Fruit fly (Drosophila melanogaster) whole organism, embryonic: Measurements from ENCODE around the gene serp.

Source experiments
- Adf1 ChIP-seq: fragments of 200-800 bp; sonication (Bioruptor generic); IDR thresholded peaks from 2 replicates; pipeline ENCODE4 v1.3.6; 2022; ENCODE audit warnings: missing biosample characterization, missing genetic modification characterization
- B-H2 ChIP-seq: fragments of 200-800 bp; sonication (Bioruptor generic); optimal IDR thresholded peaks from 2 replicates; lab custom pipeline; 2018; ENCODE audit warnings: missing biosample characterization, mild to moderate bottlenecking, missing genetic modification characterization
- Blimp-1 ChIP-seq: fragments of 200-800 bp; sonication (Bioruptor generic); optimal IDR thresholded peaks from 3 replicates; lab custom pipeline; 2018; ENCODE audit warnings: missing biosample characterization, missing genetic modification characterization, mild to moderate bottlenecking, moderate library complexity, missing genetic modification reagents
- CG10321 ChIP-seq: fragments of 200-800 bp; sonication (Bioruptor generic); IDR thresholded peaks from 2 replicates; pipeline ENCODE4 v1.3.6; 2022; ENCODE audit warnings: missing biosample characterization, missing genetic modification characterization
- CG11093 ChIP-seq: fragments of 200-800 bp; sonication (Bioruptor generic); IDR thresholded peaks from 3 replicates; pipeline ENCODE4 v1.3.6; 2022; ENCODE audit warnings: missing biosample characterization, missing genetic modification characterization
- CG11398 ChIP-seq: fragments of 200-800 bp; sonication (Bioruptor generic); optimal IDR thresholded peaks from 2 replicates; lab custom pipeline; 2016; ENCODE audit warnings: missing biosample characterization, missing genetic modification characterization
- CG12744 ChIP-seq: fragments of 200-800 bp; sonication (Bioruptor generic); optimal IDR thresholded peaks from 2 replicates; lab custom pipeline; 2016; ENCODE audit warnings: missing biosample characterization, missing genetic modification characterization
- CG1529 ChIP-seq: fragments of 200-800 bp; sonication (Bioruptor generic); optimal IDR thresholded peaks from 3 replicates; lab custom pipeline; 2018; ENCODE audit warnings: missing biosample characterization, missing genetic modification characterization
- CG30020 ChIP-seq: fragments of 200-800 bp; optimal IDR thresholded peaks from 2 replicates; lab custom pipeline; 2019; ENCODE audit warnings: missing biosample characterization, mild to moderate bottlenecking, missing genetic modification characterization, moderate library complexity
- CG3065 ChIP-seq: fragments of 200-800 bp; sonication (Bioruptor generic); optimal IDR thresholded peaks from 2 replicates; lab custom pipeline; 2016; ENCODE audit warnings: missing biosample characterization, missing genetic modification characterization
- CG31388 ChIP-seq: fragments of 200-800 bp; sonication (Bioruptor generic); optimal IDR thresholded peaks from 2 replicates; lab custom pipeline; 2016; ENCODE audit warnings: missing biosample characterization, missing genetic modification characterization
- CG32767 ChIP-seq: fragments of 200-800 bp; sonication (Bioruptor generic); IDR thresholded peaks from 2 replicates; pipeline ENCODE4 v1.3.6; 2022; ENCODE audit warnings: missing biosample characterization, missing genetic modification characterization
- CG34422 ChIP-seq: fragments of 200-800 bp; sonication (Bioruptor generic); IDR thresholded peaks from 3 replicates; pipeline ENCODE4 v1.3.6; 2022; ENCODE audit warnings: missing biosample characterization, missing genetic modification characterization
- CG3726 ChIP-seq: fragments of 200-800 bp; sonication (Bioruptor generic); IDR thresholded peaks from 3 replicates; pipeline ENCODE4, ENCODE4 v1.3.6; 2022; ENCODE audit warnings: missing biosample characterization, missing genetic modification characterization
- CG4404 ChIP-seq: fragments of 200-800 bp; sonication (Bioruptor generic); IDR thresholded peaks from 2 replicates; pipeline ENCODE4 v1.3.6; 2022; ENCODE audit warnings: missing biosample characterization, missing genetic modification characterization
- CG8478 ChIP-seq: fragments of >200 bp; optimal IDR thresholded peaks from 2 replicates; lab custom pipeline; 2018
- CG8765 ChIP-seq: fragments of 200-800 bp; sonication (Bioruptor generic); IDR thresholded peaks from 2 replicates; pipeline ENCODE4 v1.3.6; 2022; ENCODE audit warnings: missing biosample characterization, missing genetic modification characterization
- CG9932 ChIP-seq: fragments of 200-800 bp; sonication (Bioruptor generic); IDR thresholded peaks from 2 replicates; pipeline ENCODE4 v1.3.6; 2022; ENCODE audit warnings: missing biosample characterization, missing genetic modification characterization
- E2f2 ChIP-seq: fragments of 200-800 bp; sonication (Bioruptor generic); IDR thresholded peaks from 2 replicates; pipeline ENCODE4 v1.3.6; 2022; ENCODE audit warnings: missing biosample characterization, missing genetic modification characterization
- Elba2 ChIP-seq: fragments of 200-800 bp; sonication (Bioruptor generic); optimal IDR thresholded peaks from 3 replicates; lab custom pipeline; 2016; ENCODE audit warnings: missing biosample characterization, missing genetic modification characterization
- Ets65A ChIP-seq: fragments of 200-800 bp; sonication (Bioruptor generic); peaks from one replicate; lab custom pipeline; 2016; ENCODE audit warnings: missing biosample characterization, missing genetic modification characterization
- Gug ChIP-seq: fragments of 200-800 bp; sonication (Bioruptor generic); IDR thresholded peaks from 4 replicates; pipeline ENCODE4 v1.3.6; 2022; ENCODE audit warnings: missing biosample characterization, missing genetic modification characterization
- HHEX ChIP-seq: fragments of 200-800 bp; sonication (Bioruptor generic); optimal IDR thresholded peaks from 3 replicates; lab custom pipeline; 2017; ENCODE audit warnings: missing biosample characterization, mild to moderate bottlenecking, missing genetic modification characterization, missing genetic modification reagents
- Hmx ChIP-seq: fragments of 200-800 bp; sonication (Bioruptor generic); optimal IDR thresholded peaks from 2 replicates; lab custom pipeline; 2016; ENCODE audit warnings: missing biosample characterization, missing genetic modification characterization
- Hr39 ChIP-seq: fragments of >200 bp; optimal IDR thresholded peaks from 2 replicates; lab custom pipeline; 2017
- Jarid2 ChIP-seq: fragments of 200-800 bp; sonication (Bioruptor generic); optimal IDR thresholded peaks from 3 replicates; lab custom pipeline; 2017; ENCODE audit warnings: mild to moderate bottlenecking, missing biosample characterization, missing genetic modification reagents, missing genetic modification characterization
- Lim3 ChIP-seq: fragments of 200-800 bp; sonication (Bioruptor generic); IDR thresholded peaks from 2 replicates; pipeline ENCODE4 v1.3.6; 2022; ENCODE audit warnings: missing biosample characterization, missing genetic modification characterization
- Mad ChIP-seq: fragments of 200-800 bp; sonication (Bioruptor generic); optimal IDR thresholded peaks from 2 replicates; lab custom pipeline; 2016; ENCODE audit warnings: missing biosample characterization, missing genetic modification characterization
- Med ChIP-seq: fragments of 200-800 bp; sonication (Bioruptor generic); peaks from one replicate; lab custom pipeline; 2016; ENCODE audit warnings: missing biosample characterization, missing genetic modification characterization, mild to moderate bottlenecking, inconsistent platforms, moderate library complexity
- Mrtf ChIP-seq: fragments of 200-800 bp; sonication (Bioruptor generic); IDR thresholded peaks from 3 replicates; pipeline ENCODE4 v1.3.6; 2022; ENCODE audit warnings: missing biosample characterization, missing genetic modification characterization
- PHDP ChIP-seq: fragments of 200-800 bp; sonication (Bioruptor generic); optimal IDR thresholded peaks from 3 replicates; lab custom pipeline; 2018; ENCODE audit warnings: missing biosample characterization, mild to moderate bottlenecking, missing genetic modification characterization, moderate library complexity
- Sox100B ChIP-seq: fragments of 200-800 bp; sonication (Bioruptor generic); optimal IDR thresholded peaks from 3 replicates; lab custom pipeline; 2018; ENCODE audit warnings: missing biosample characterization, mild to moderate bottlenecking, missing genetic modification characterization
- Taf1 ChIP-seq: fragments of 200-800 bp; sonication (Bioruptor generic); IDR thresholded peaks from 2 replicates; pipeline ENCODE4 v1.3.6; 2022; ENCODE audit warnings: missing biosample characterization, missing genetic modification characterization
- ap ChIP-seq: fragments of 200-800 bp; sonication (Bioruptor generic); IDR thresholded peaks from 2 replicates; pipeline ENCODE4 v1.3.6; 2022; ENCODE audit warnings: missing biosample characterization, missing genetic modification characterization
- da ChIP-seq: fragments of 200-800 bp; sonication (Bioruptor generic); optimal IDR thresholded peaks from 2 replicates; lab custom pipeline; 2016; ENCODE audit warnings: missing biosample characterization, missing genetic modification characterization
- esg ChIP-seq: fragments of 200-800 bp; sonication (Bioruptor generic); conservative IDR thresholded peaks from 2 replicates; pipeline ENCODE4 v1.3.6; 2022; ENCODE audit warnings: missing biosample characterization, missing genetic modification characterization
- fu2 ChIP-seq: fragments of 200-800 bp; sonication (Bioruptor generic); optimal IDR thresholded peaks from 2 replicates; lab custom pipeline; 2016; ENCODE audit warnings: missing biosample characterization, missing genetic modification characterization
- gce ChIP-seq: fragments of 200-800 bp; sonication (Bioruptor generic); IDR thresholded peaks from 3 replicates; pipeline ENCODE4 v1.3.6; 2022; ENCODE audit warnings: missing biosample characterization, missing genetic modification characterization
- gt ChIP-seq: fragments of 200-800 bp; sonication (Bioruptor generic); IDR thresholded peaks from 2 replicates; pipeline ENCODE4 v1.3.6; 2022; ENCODE audit warnings: missing biosample characterization, missing genetic modification characterization
- klu ChIP-seq: fragments of 200-800 bp; sonication (Bioruptor generic); IDR thresholded peaks from 2 replicates; pipeline ENCODE4 v1.3.6; 2022; ENCODE audit warnings: missing biosample characterization, missing genetic modification characterization
- lab ChIP-seq: fragments of 200-800 bp; sonication (Bioruptor generic); optimal IDR thresholded peaks from 3 replicates; lab custom pipeline; 2017; ENCODE audit warnings: missing biosample characterization, missing genetic modification characterization, mild to moderate bottlenecking, moderate library complexity, missing genetic modification reagents
- oc ChIP-seq: fragments of 200-800 bp; sonication (Bioruptor generic); optimal IDR thresholded peaks from 2 replicates; lab custom pipeline; 2018; ENCODE audit warnings: missing biosample characterization, mild to moderate bottlenecking, missing genetic modification characterization, moderate library complexity
- odd ChIP-seq: fragments of 200-800 bp; sonication (Bioruptor generic); optimal IDR thresholded peaks from 2 replicates; lab custom pipeline; 2017; ENCODE audit warnings: missing biosample characterization, mild to moderate bottlenecking, missing genetic modification characterization
- otp ChIP-seq: fragments of 200-800 bp; sonication (Bioruptor generic); IDR thresholded peaks from 3 replicates; pipeline ENCODE4, ENCODE4 v1.3.6; 2022; ENCODE audit warnings: missing biosample characterization, missing genetic modification characterization
- pfk ChIP-seq: fragments of 200-800 bp; sonication (Bioruptor generic); optimal IDR thresholded peaks from 2 replicates; lab custom pipeline; 2018; ENCODE audit warnings: missing biosample characterization, mild to moderate bottlenecking, missing genetic modification characterization, moderate library complexity
- rib ChIP-seq: fragments of 200-800 bp; sonication (Bioruptor generic); IDR thresholded peaks from 2 replicates; pipeline ENCODE4 v1.3.6; 2022; ENCODE audit warnings: missing biosample characterization, missing genetic modification characterization
- yki ChIP-seq: fragments of >200 bp; optimal IDR thresholded peaks from 3 replicates; lab custom pipeline; 2018

Gene serp

dm6 chr3L:19653470-19653869 is 54.3 kb downstream of the serp start (continued):
- no peak for TF ChIP-seq CG1529 (GFP tag; lab: Kevin White, UChicago)
- no peak for TF ChIP-seq Adf1
- no peak for TF ChIP-seq otp (GFP tag; lab: Robert Waterston, UW)
- TF ChIP-seq CG8478 = peak; percentile 46
- no peak for TF ChIP-seq B-H2
- no peak for TF ChIP-seq da (GFP tag; lab: Kevin White, UChicago)
- 0 out of 2 replicates have a peak, but pooled peaks have one; percentile 26 for TF ChIP-seq CG9932 (GFP tag; lab: Robert Waterston, UW)
- TF ChIP-seq CG12744 (GFP tag; lab: Kevin White, UChicago) = no peak
- no peak for TF ChIP-seq Mad (GFP tag; lab: Kevin White, UChicago)
- 0 out of 2 replicates have a peak, but pooled peaks have one; percentile 18 for TF ChIP-seq CG4404
- TF ChIP-seq Mrtf (GFP tag; lab: Robert Waterston, UW) = no peak
- no peak for TF ChIP-seq fu2 (GFP tag; lab: Kevin White, UChicago)
- TF ChIP-seq oc (tag; lab: Kevin White, UChicago) = no peak
- TF ChIP-seq Blimp-1 (GFP tag; lab: Kevin White, UChicago) = no peak
- TF ChIP-seq Elba2 = no peak
- TF ChIP-seq CG32767 (GFP tag; lab: Robert Waterston, UW) = no peak
- no peak for TF ChIP-seq CG11093 (GFP tag; lab: Robert Waterston, UW)
- TF ChIP-seq Hr39 (lab: Kevin White, UChicago) = peak; percentile 89
- TF ChIP-seq HHEX (GFP tag; lab: Kevin White, UChicago) = no peak
- no peak for TF ChIP-seq Jarid2 (GFP tag; lab: Kevin White, UChicago)
- TF ChIP-seq Med = peak; percentile 60
- no peak for TF ChIP-seq Gug (GFP tag; lab: Robert Waterston, UW)
- TF ChIP-seq klu (GFP tag; lab: Robert Waterston, UW) = no peak
- no peak for TF ChIP-seq CG3726 (GFP tag; lab: Robert Waterston, UW)
- no peak for TF ChIP-seq gt (GFP tag; lab: Robert Waterston, UW)
- TF ChIP-seq CG11398 (GFP tag; lab: Kevin White, UChicago) = no peak
- no peak for TF ChIP-seq yki (lab: Kevin White, UChicago)
- no peak for TF ChIP-seq odd (GFP tag; lab: Kevin White, UChicago)
- TF ChIP-seq CG8765 (GFP tag; lab: Robert Waterston, UW) = no peak
- TF ChIP-seq lab (GFP tag; lab: Kevin White, UChicago) = no peak
- TF ChIP-seq Ets65A (GFP tag; lab: Kevin White, UChicago) = peak; percentile 65
- no peak for TF ChIP-seq CG31388 (GFP tag; lab: Kevin White, UChicago)
- TF ChIP-seq Lim3 (GFP tag; lab: Robert Waterston, UW) = no peak
- TF ChIP-seq CG10321 (GFP tag; lab: Robert Waterston, UW) = no peak
- TF ChIP-seq PHDP (tag; lab: Kevin White, UChicago) = no peak
- no peak for TF ChIP-seq CG3065 (GFP tag; lab: Kevin White, UChicago)
- TF ChIP-seq Hmx = no peak
- TF ChIP-seq ap = no peak
- no peak for TF ChIP-seq Taf1 (GFP tag; lab: Robert Waterston, UW)
- TF ChIP-seq rib (GFP tag; lab: Robert Waterston, UW) = no peak
- no peak for TF ChIP-seq esg (GFP tag; lab: Robert Waterston, UW)
- no peak for TF ChIP-seq pfk (GFP tag; lab: Kevin White, UChicago)
- no peak for TF ChIP-seq gce (GFP tag; lab: Robert Waterston, UW)
- TF ChIP-seq Sox100B (GFP tag; lab: Kevin White, UChicago) = no peak
- TF ChIP-seq E2f2 (GFP tag; lab: Robert Waterston, UW) = no peak
- TF ChIP-seq CG30020 = no peak
- no peak for TF ChIP-seq CG34422 (GFP tag; lab: Robert Waterston, UW)
- TF ChIP-seq, all 482 proteins: peak for 8
